Worm (Caenorhabditis elegans) whole organism, young adult: ENCODE measurements around the gene F01G10.10.

Source experiments
- B0035.1 ChIP-seq: sonication (generic microtip); optimal IDR thresholded peaks from 2 replicates; lab custom pipeline; 2016; ENCODE audit warnings: missing genetic modification characterization, mild to moderate bottlenecking, missing compliant biosample characterization, missing genotype, missing genetic modification reagents
- F52B5.7 ChIP-seq: sonication (generic microtip); optimal IDR thresholded peaks from 2 replicates; lab custom pipeline; 2016; ENCODE audit warnings: mild to moderate bottlenecking, missing genetic modification characterization, missing compliant biosample characterization
- K11D2.4 ChIP-seq: fragments of 200-800 bp; sonication (Bioruptor generic); IDR thresholded peaks from 2 replicates; pipeline ENCODE4 v1.3.6; 2022; ENCODE audit warnings: missing genetic modification reagents, missing genetic modification characterization, missing compliant biosample characterization
- T07F8.4 ChIP-seq: sonication (generic microtip); optimal IDR thresholded peaks from 2 replicates; lab custom pipeline; 2016; ENCODE audit warnings: mild to moderate bottlenecking, missing genetic modification characterization, moderate library complexity, missing compliant biosample characterization
- Y79H2A.3 ChIP-seq: fragments of 200-800 bp; sonication (Bioruptor generic); conservative IDR thresholded peaks from 2 replicates; pipeline ENCODE4 v1.3.6; 2022; ENCODE audit warnings: missing genetic modification reagents, missing genetic modification characterization, missing compliant biosample characterization
- Y95B8A.8 ChIP-seq: fragments of 200-800 bp; sonication (Bioruptor generic); IDR thresholded peaks from 2 replicates; pipeline ENCODE4 v1.3.6; 2022; ENCODE audit warnings: missing genetic modification reagents, missing genetic modification characterization, missing compliant biosample characterization
- ama-1 ChIP-seq, 3 experiments: fragments of 150-350 bp in 1 of 3; sonication (generic microtip) in 2 of 3; optimal IDR thresholded peaks; 2 replicates each; lab custom pipeline; 2014 to 2018; ENCODE audit warnings: missing biosample characterization in 2 of 3, missing genetic modification characterization in 2 of 3, missing genetic modification reagents in 2 of 3
- aptf-3 ChIP-seq: fragments of 200-800 bp; sonication (Bioruptor generic); IDR thresholded peaks from 2 replicates; pipeline ENCODE4 v1.3.6; 2022; ENCODE audit warnings: missing genetic modification characterization, missing compliant biosample characterization
- ccch-3 ChIP-seq: fragments of 200-800 bp; sonication (Bioruptor generic); optimal IDR thresholded peaks from 2 replicates; lab custom pipeline; 2018; ENCODE audit warnings: mild to moderate bottlenecking, missing genetic modification characterization, missing compliant biosample characterization
- ceh-40 ChIP-seq: fragments of 200-800 bp; sonication (Bioruptor generic); IDR thresholded peaks from 2 replicates; pipeline ENCODE4 v1.3.6; 2022; ENCODE audit warnings: missing genetic modification characterization, missing compliant biosample characterization
- ceh-58 ChIP-seq: fragments of 200-800 bp; sonication (Bioruptor generic); IDR thresholded peaks from 2 replicates; pipeline ENCODE4 v1.3.6; 2022; ENCODE audit warnings: missing genetic modification characterization, missing compliant biosample characterization
- ceh-91 ChIP-seq: fragments of 200-800 bp; sonication (Bioruptor generic); IDR thresholded peaks from 2 replicates; pipeline ENCODE4 v1.3.6; 2022; ENCODE audit warnings: missing genetic modification reagents, missing genetic modification characterization, missing compliant biosample characterization
- die-1 ChIP-seq: sonication (generic microtip); optimal IDR thresholded peaks from 2 replicates; lab custom pipeline; 2016; ENCODE audit warnings: missing genotype, mild to moderate bottlenecking, missing genetic modification characterization, missing compliant biosample characterization
- dpl-1 ChIP-seq: fragments of 150-350 bp; optimal IDR thresholded peaks from 2 replicates; lab custom pipeline; 2014; ENCODE audit warnings: missing biosample characterization, missing genetic modification reagents, missing genetic modification characterization
- egrh-3 ChIP-seq: fragments of 200-800 bp; sonication (Bioruptor generic); IDR thresholded peaks from 2 replicates; pipeline ENCODE4 v1.3.6; 2022; ENCODE audit warnings: missing genetic modification reagents, missing genetic modification characterization, missing compliant biosample characterization
- him-1 ChIP-seq: sonication (generic microtip); optimal IDR thresholded peaks from 2 replicates; lab custom pipeline; 2016; ENCODE audit warnings: missing genotype, missing genetic modification reagents, missing genetic modification characterization, missing compliant biosample characterization
- hmg-1.2 ChIP-seq: fragments of 200-800 bp; sonication (Bioruptor generic); IDR thresholded peaks from 2 replicates; pipeline ENCODE4 v1.3.6; 2022; ENCODE audit warnings: missing genetic modification reagents, missing genetic modification characterization, missing compliant biosample characterization
- hrde-1 ChIP-seq: sonication (generic microtip); optimal IDR thresholded peaks from 2 replicates; lab custom pipeline; 2016; ENCODE audit warnings: missing genetic modification characterization, mild to moderate bottlenecking, missing compliant biosample characterization, moderate library complexity, missing genotype, missing genetic modification reagents, borderline replicate concordance
- lin-35 ChIP-seq, 3 experiments: fragments of 150-350 bp in 2 of 3; sonication (generic microtip) in 1 of 3; optimal IDR thresholded peaks; 2 replicates each; lab custom pipeline; 2014 to 2018; ENCODE audit warnings: missing biosample characterization in 3 of 3, missing genetic modification characterization in 3 of 3, missing genetic modification reagents in 3 of 3
- lin-54 ChIP-seq: fragments of 200-800 bp; sonication (Bioruptor generic); optimal IDR thresholded peaks from 2 replicates; lab custom pipeline; 2018; ENCODE audit warnings: mild to moderate bottlenecking, missing genetic modification characterization, missing compliant biosample characterization
- lir-1 ChIP-seq: fragments of 200-800 bp; sonication (Bioruptor generic); conservative IDR thresholded peaks from 2 replicates; pipeline ENCODE4 v1.3.6; 2022; ENCODE audit warnings: missing genetic modification reagents, missing genetic modification characterization, missing compliant biosample characterization
- madf-10 ChIP-seq: sonication (generic microtip); optimal IDR thresholded peaks from 2 replicates; lab custom pipeline; 2016; ENCODE audit warnings: mild to moderate bottlenecking, missing genetic modification characterization, missing compliant biosample characterization
- madf-3 ChIP-seq: fragments of 200-800 bp; sonication (Bioruptor generic); IDR thresholded peaks from 2 replicates; pipeline ENCODE4 v1.3.6; 2022; ENCODE audit warnings: missing genetic modification reagents, missing genetic modification characterization, missing compliant biosample characterization
- nhr-120 ChIP-seq: fragments of 200-800 bp; sonication (Bioruptor generic); IDR thresholded peaks from 2 replicates; pipeline ENCODE4 v1.3.6; 2022; ENCODE audit warnings: missing genetic modification characterization, missing compliant biosample characterization
- nhr-90 ChIP-seq: sonication (generic microtip); optimal IDR thresholded peaks from 2 replicates; lab custom pipeline; 2016; ENCODE audit warnings: missing genotype, mild to moderate bottlenecking, missing genetic modification characterization, missing compliant biosample characterization
- snpc-3.4 ChIP-seq: sonication (generic microtip); optimal IDR thresholded peaks from 2 replicates; lab custom pipeline; 2017; ENCODE audit warnings: missing genetic modification characterization, mild to moderate bottlenecking, missing compliant biosample characterization, antibody characterized with exemption, moderate library complexity, missing genotype, missing genetic modification reagents
- tlf-1 ChIP-seq: fragments of 200-800 bp; sonication (Bioruptor generic); optimal IDR thresholded peaks from 2 replicates; lab custom pipeline; 2018; ENCODE audit warnings: mild to moderate bottlenecking, missing genetic modification characterization, missing compliant biosample characterization
- unc-62 ChIP-seq: fragments of 150-350 bp; optimal IDR thresholded peaks from 2 replicates; lab custom pipeline; 2014; ENCODE audit warnings: missing biosample characterization, missing genetic modification reagents, missing genetic modification characterization
- xnd-1 ChIP-seq: sonication (generic microtip); optimal IDR thresholded peaks from 2 replicates; lab custom pipeline; 2016; ENCODE audit warnings: missing genotype, missing genetic modification reagents, missing genetic modification characterization, missing compliant biosample characterization
- ztf-6 ChIP-seq: fragments of 200-800 bp; sonication (Bioruptor generic); IDR thresholded peaks from 2 replicates; pipeline ENCODE4 v1.3.6; 2022; ENCODE audit warnings: missing genetic modification reagents, missing genetic modification characterization, missing compliant biosample characterization

The F01G10.10 gene

ce11 chrIV:10294030-10294429, 48.1 kb downstream of the F01G10.10 start, which contains the start of gene R09E10.6:
TSS of gene R09E10.6 (minus strand) at chrIV:10294130.
- TF ChIP-seq ceh-91 (GFP tag; lab: Robert Waterston, UW) (no peak), ztf-6 (GFP tag; lab: Robert Waterston, UW) (no peak), die-1 (tag; lab: Kevin White, UChicago) (no peak), aptf-3 (GFP tag; lab: Robert Waterston, UW) (no peak), Y95B8A.8 (no peak), snpc-3.4 (tag; lab: Kevin White, UChicago) (no peak), K11D2.4 (GFP tag; lab: Robert Waterston, UW) (no peak), unc-62 (GFP tag; lab: Kevin White, UChicago) (no peak), lin-35 (GFP tag; optimal IDR thresholded peaks at IDR 0.05; lab: Kevin White, UChicago) (no peak), ccch-3 (no peak), F52B5.7 (no peak)

- TF ChIP-seq egrh-3 = no peak
- TF ChIP-seq F52B5.7 = no peak
- TF ChIP-seq, all 124 proteins: peak for 0
These were observed 49.1 kb downstream of the F01G10.10 start, which contains the start of gene R09E10.13 for ce11 chrIV:10295084-10295483. TSS of gene R09E10.13 (minus strand) at chrIV:10295144.

ce11 chrIV:10296036-10296435, 50.1 kb downstream of the F01G10.10 start:
- TF ChIP-seq nhr-90 (tag; lab: Kevin White, UChicago) (no peak), ceh-58 (GFP tag; lab: Robert Waterston, UW) (no peak), hrde-1 (no peak), ceh-40 (GFP tag; lab: Robert Waterston, UW) (no peak), dpl-1 (GFP tag; lab: Kevin White, UChicago) (no peak), him-1 (tag; lab: Kevin White, UChicago) (no peak), xnd-1 (tag; lab: Kevin White, UChicago) (no peak), Y79H2A.3 (no peak), hmg-1.2 (no peak), lir-1 (GFP tag; lab: Robert Waterston, UW) (no peak), T07F8.4 (no peak), madf-3 (GFP tag; lab: Robert Waterston, UW) (no peak), madf-10 (tag; lab: Kevin White, UChicago) (no peak), ama-1 (optimal IDR thresholded peaks at IDR 0.05; lab: Kevin White, UChicago) (no peak), ama-1 (GFP tag; optimal IDR thresholded peaks at IDR 0.05; lab: Kevin White, UChicago) (no peak), tlf-1 (GFP tag; lab: Kevin White, UChicago) (no peak), B0035.1 (no peak), nhr-120 (no peak), lin-54 (GFP tag; lab: Kevin White, UChicago) (no peak)
